Worm (Caenorhabditis elegans): ENCODE measurements around the gene F55H2.7.

ce11 chrIII:9528824-9529223 is 12.8 kb upstream of the F55H2.7 start, which contains the start of gene ZK1098.2:
- TF ChIP-seq nhr-28 (tag; optimal IDR thresholded peaks at IDR 0.05) = no peak
- TF ChIP-seq lin-29 (GFP tag; IDR thresholded peaks at IDR 0.05) = no peak
- no peak for TF ChIP-seq zag-1 (tag; optimal IDR thresholded peaks at IDR 0.05)
- TF ChIP-seq nhr-77 (tag; optimal IDR thresholded peaks at IDR 0.05) = no peak

All from whole organism, L4 larva.